Worm (Caenorhabditis elegans): ENCODE measurements around the gene phf-31.

Gene phf-31

ce11 chrX:10711769-10712168, 30.0 kb downstream of the phf-31 start, which contains the start of gene rhgf-1:
rhgf-1 (minus strand) TSS chrX:10711869.
- TF ChIP-seq snpc-4 (GFP tag; optimal IDR thresholded peaks at IDR 0.05), result no peak
- TF ChIP-seq snpc-4 (tag; optimal IDR thresholded peaks at IDR 0.05), result no peak
- TF ChIP-seq T26A5.8 (tag; optimal IDR thresholded peaks at IDR 0.05), result no peak
- TF ChIP-seq gei-17 (GFP tag; optimal IDR thresholded peaks at IDR 0.05), result no peak
- TF ChIP-seq hsf-1 (GFP tag; IDR thresholded peaks at IDR 0.05), result no peak

- no peak for TF ChIP-seq B0336.3 (GFP tag; IDR thresholded peaks at IDR 0.05)
- TF ChIP-seq mcd-1 (GFP tag; IDR thresholded peaks at IDR 0.05), result no peak
- no peak for TF ChIP-seq cebp-2 (GFP tag; IDR thresholded peaks at IDR 0.05)
- no peak for TF ChIP-seq ztf-28 (GFP tag; IDR thresholded peaks at IDR 0.05)
- no peak for TF ChIP-seq chd-7 (tag; optimal IDR thresholded peaks at IDR 0.05)
- TF ChIP-seq hsf-1 (GFP tag; IDR thresholded peaks at IDR 0.05), result no peak
- TF ChIP-seq mxl-1 (tag; optimal IDR thresholded peaks at IDR 0.05), result no peak
- TF ChIP-seq C06A6.2 (GFP tag; conservative IDR thresholded peaks at IDR 0.05), result no peak
- no peak for TF ChIP-seq dox-1 (GFP tag; IDR thresholded peaks at IDR 0.05)
- no peak for TF ChIP-seq ztf-25 (GFP tag; IDR thresholded peaks at IDR 0.05)
- no peak for TF ChIP-seq efl-1 (GFP tag; optimal IDR thresholded peaks at IDR 0.05)
- no peak for TF ChIP-seq madf-8 (GFP tag; conservative IDR thresholded peaks at IDR 0.05)
- no peak for TF ChIP-seq snpc-1.1 (tag; optimal IDR thresholded peaks at IDR 0.05; ENCODE audit: insufficient read depth)
- TF ChIP-seq egl-44 (GFP tag; IDR thresholded peaks at IDR 0.05), result no peak
Observed at ce11 chrX:10717019-10717418, 35.2 kb downstream of the phf-31 start, which contains the start of gene T01C1.4. T01C1.4 (minus strand) TSS chrX:10717119.

- no peak for TF ChIP-seq egl-18 (GFP tag; IDR thresholded peaks at IDR 0.05)
- TF ChIP-seq ceh-79 (tag; optimal IDR thresholded peaks at IDR 0.05), result no peak
- no peak for TF ChIP-seq sdz-38 (tag; optimal IDR thresholded peaks at IDR 0.05)
- no peak for TF ChIP-seq ama-1 (optimal IDR thresholded peaks at IDR 0.05)
- no peak for TF ChIP-seq ama-1 (GFP tag; optimal IDR thresholded peaks at IDR 0.05)
- no peak for TF ChIP-seq Y56A3A.18 (GFP tag; IDR thresholded peaks at IDR 0.05)
- TF ChIP-seq F23B12.7 (tag; optimal IDR thresholded peaks at IDR 0.05; ENCODE audit: insufficient read depth), result no peak
- no peak for TF ChIP-seq aptf-3 (GFP tag; IDR thresholded peaks at IDR 0.05)
- no peak for TF ChIP-seq tbp1 (GFP tag; optimal IDR thresholded peaks at IDR 0.05)
- no peak for TF ChIP-seq F55B11.4 (tag; optimal IDR thresholded peaks at IDR 0.05; ENCODE audit: borderline replicate concordance, insufficient read depth)
- TF ChIP-seq ZK185.1 (tag; optimal IDR thresholded peaks at IDR 0.05; ENCODE audit: poor library complexity, severe bottlenecking), result no peak
- no peak for TF ChIP-seq ceh-100 (GFP tag; IDR thresholded peaks at IDR 0.05)
- no peak for TF ChIP-seq snpc-3.4 (tag; optimal IDR thresholded peaks at IDR 0.05)
- no peak for TF ChIP-seq egl-44 (GFP tag; IDR thresholded peaks at IDR 0.05)
- no peak for TF ChIP-seq let-526 (GFP tag; IDR thresholded peaks at IDR 0.05)
- TF ChIP-seq Y53G8AR.9 (GFP tag; conservative IDR thresholded peaks at IDR 0.05), result no peak
Observed at ce11 chrX:10721954-10722353, 40.2 kb downstream of the phf-31 start, which contains the start of gene mbr-1. mbr-1 (minus strand) TSS chrX:10722054.

ce11 chrX:10727696-10728095, 45.9 kb downstream of the phf-31 start:
- TF ChIP-seq B0035.1 (tag; optimal IDR thresholded peaks at IDR 0.05) (no peak), attf-5 (GFP tag; optimal IDR thresholded peaks at IDR 0.05) (no peak), F10E7.11 (tag; optimal IDR thresholded peaks at IDR 0.05) (no peak), akir-1 (GFP tag; optimal IDR thresholded peaks at IDR 0.05) (no peak), pbrm-1 (GFP tag; IDR thresholded peaks at IDR 0.05) (no peak), F39B2.1 (GFP tag; IDR thresholded peaks at IDR 0.05) (no peak)

Measured in whole organism, young adult.